Worm (Caenorhabditis elegans) whole organism, L2 larva: ENCODE data around the gene shc-2.

Experiments used
- C34F6.9 ChIP-seq: fragments of 150-350 bp; optimal IDR thresholded peaks from 2 replicates; lab custom pipeline; 2014; ENCODE audit warnings: missing biosample characterization, missing genetic modification characterization
- F13H6.1 ChIP-seq: sonication (generic microtip); optimal IDR thresholded peaks from 2 replicates; lab custom pipeline; 2016; ENCODE audit warnings: missing genetic modification characterization, missing compliant biosample characterization
- R02D3.7 ChIP-seq: fragments of 150-350 bp; optimal IDR thresholded peaks from 2 replicates; lab custom pipeline; 2014; ENCODE audit warnings: missing biosample characterization, missing genetic modification characterization
- Y55F3AM.14 ChIP-seq: fragments of 200-800 bp; sonication (Bioruptor generic); optimal IDR thresholded peaks from 2 replicates; lab custom pipeline; 2018; ENCODE audit warnings: mild to moderate bottlenecking, missing genetic modification characterization, missing compliant biosample characterization
- ZK546.5 ChIP-seq: sonication (generic microtip); optimal IDR thresholded peaks from 2 replicates; lab custom pipeline; 2017; ENCODE audit warnings: missing biosample characterization, missing genetic modification characterization
- alr-1 ChIP-seq: fragments of 150-350 bp; optimal IDR thresholded peaks from 2 replicates; lab custom pipeline; 2014; ENCODE audit warnings: missing biosample characterization, missing genetic modification characterization
- aly-2 ChIP-seq: fragments of 150-350 bp; optimal IDR thresholded peaks from 2 replicates; lab custom pipeline; 2014; ENCODE audit warnings: missing biosample characterization, missing genetic modification characterization
- blmp-1 ChIP-seq: sonication (generic microtip); optimal IDR thresholded peaks from 2 replicates; lab custom pipeline; 2017; ENCODE audit warnings: missing genetic modification characterization, mild to moderate bottlenecking, missing compliant biosample characterization, antibody characterized with exemption, moderate library complexity; ENCODE audit not compliant: insufficient read depth
- ceh-16 ChIP-seq: fragments of 150-350 bp; optimal IDR thresholded peaks from 2 replicates; lab custom pipeline; 2014; ENCODE audit warnings: missing biosample characterization, missing genetic modification characterization
- ceh-82 ChIP-seq: fragments of 150-350 bp; optimal IDR thresholded peaks from 2 replicates; lab custom pipeline; 2014; ENCODE audit warnings: missing biosample characterization, missing genetic modification characterization
- crh-2 ChIP-seq: sonication (generic microtip); optimal IDR thresholded peaks from 2 replicates; lab custom pipeline; 2017; ENCODE audit warnings: missing biosample characterization, missing genetic modification characterization
- dmd-4 ChIP-seq: sonication (generic microtip); optimal IDR thresholded peaks from 2 replicates; lab custom pipeline; 2017; ENCODE audit warnings: missing biosample characterization, missing genetic modification characterization
- egl-27 ChIP-seq: sonication (generic microtip); optimal IDR thresholded peaks from 3 replicates; lab custom pipeline; 2017; ENCODE audit warnings: missing biosample characterization, missing genetic modification reagents, missing genetic modification characterization
- elt-1 ChIP-seq: fragments of 150-350 bp; optimal IDR thresholded peaks from 2 replicates; lab custom pipeline; 2014; ENCODE audit warnings: missing biosample characterization, missing genetic modification characterization
- elt-3 ChIP-seq: sonication (generic microtip); optimal IDR thresholded peaks from 2 replicates; lab custom pipeline; 2017; ENCODE audit warnings: missing biosample characterization, missing genetic modification characterization
- fos-1 ChIP-seq: fragments of 150-350 bp; optimal IDR thresholded peaks from 2 replicates; lab custom pipeline; 2014; ENCODE audit warnings: missing biosample characterization, missing genetic modification characterization
- gmeb-1 ChIP-seq: fragments of 150-350 bp; optimal IDR thresholded peaks from 2 replicates; lab custom pipeline; 2014; ENCODE audit warnings: missing biosample characterization, missing genetic modification characterization
- lin-13 ChIP-seq: fragments of 150-350 bp; optimal IDR thresholded peaks from 2 replicates; lab custom pipeline; 2014; ENCODE audit warnings: missing biosample characterization, missing genetic modification reagents, missing genetic modification characterization
- lin-39 ChIP-seq: fragments of 150-350 bp; optimal IDR thresholded peaks from 2 replicates; lab custom pipeline; 2014; ENCODE audit warnings: missing biosample characterization, missing genetic modification reagents, missing genetic modification characterization
- lsy-2 ChIP-seq, 2 experiments: fragments of 150-350 bp in 1 of 2; sonication (generic microtip) in 1 of 2; optimal IDR thresholded peaks; 2 replicates each; lab custom pipeline; 2014 to 2017; ENCODE audit warnings: missing biosample characterization in 2 of 2, missing genetic modification characterization in 2 of 2
- mab-5 ChIP-seq: fragments of 150-350 bp; optimal IDR thresholded peaks from 2 replicates; lab custom pipeline; 2014; ENCODE audit warnings: missing biosample characterization, missing genetic modification characterization
- mbf-1 ChIP-seq: sonication (generic microtip); optimal IDR thresholded peaks from 2 replicates; lab custom pipeline; 2017; ENCODE audit warnings: missing biosample characterization, missing genetic modification characterization
- mdl-1 ChIP-seq, 2 experiments: fragments of 150-350 bp in 1 of 2; sonication (generic microtip) in 1 of 2; optimal IDR thresholded peaks; 2 replicates each; lab custom pipeline; 2017; ENCODE audit warnings: missing biosample characterization in 2 of 2, missing genetic modification characterization in 2 of 2
- nhr-10 ChIP-seq: sonication (generic microtip); optimal IDR thresholded peaks from 2 replicates; lab custom pipeline; 2017; ENCODE audit warnings: missing biosample characterization, missing genetic modification characterization
- nhr-11 ChIP-seq: fragments of 150-350 bp; optimal IDR thresholded peaks from 2 replicates; lab custom pipeline; 2014; ENCODE audit warnings: missing biosample characterization, missing genetic modification characterization
- nhr-12 ChIP-seq: fragments of 150-350 bp; optimal IDR thresholded peaks from 2 replicates; lab custom pipeline; 2014; ENCODE audit warnings: missing biosample characterization, missing genetic modification characterization
- nhr-129 ChIP-seq: fragments of 150-350 bp; optimal IDR thresholded peaks from 2 replicates; lab custom pipeline; 2014; ENCODE audit warnings: missing biosample characterization, missing genetic modification characterization
- nhr-21 ChIP-seq: fragments of 150-350 bp; optimal IDR thresholded peaks from 2 replicates; lab custom pipeline; 2014; ENCODE audit warnings: missing biosample characterization, missing genetic modification characterization
- nhr-23 ChIP-seq: fragments of 150-350 bp; optimal IDR thresholded peaks from 2 replicates; lab custom pipeline; 2014; ENCODE audit warnings: missing biosample characterization, missing genetic modification reagents, missing genetic modification characterization
- nhr-237 ChIP-seq: fragments of 150-350 bp; optimal IDR thresholded peaks from 2 replicates; lab custom pipeline; 2014; ENCODE audit warnings: missing biosample characterization, missing genetic modification characterization
- nhr-25 ChIP-seq: fragments of 150-350 bp; sonication (generic microtip); optimal IDR thresholded peaks from 3 replicates; lab custom pipeline; 2014; ENCODE audit warnings: missing biosample characterization, missing genetic modification characterization
- nhr-6 ChIP-seq: fragments of 150-350 bp; optimal IDR thresholded peaks from 2 replicates; lab custom pipeline; 2014; ENCODE audit warnings: missing biosample characterization, missing genetic modification characterization
- nhr-77 ChIP-seq: fragments of 150-350 bp; optimal IDR thresholded peaks from 2 replicates; lab custom pipeline; 2014; ENCODE audit warnings: missing biosample characterization, missing genetic modification characterization
- peb-1 ChIP-seq: fragments of 150-350 bp; optimal IDR thresholded peaks from 2 replicates; lab custom pipeline; 2014; ENCODE audit warnings: missing biosample characterization, missing genetic modification characterization
- sem-4 ChIP-seq: fragments of 150-350 bp; optimal IDR thresholded peaks from 2 replicates; lab custom pipeline; 2014; ENCODE audit warnings: missing biosample characterization, missing genetic modification reagents, missing genetic modification characterization
- skn-1 ChIP-seq: sonication (generic microtip); optimal IDR thresholded peaks from 2 replicates; lab custom pipeline; 2017; ENCODE audit warnings: missing biosample characterization, missing genetic modification characterization
- sma-3 ChIP-seq: sonication (generic microtip); optimal IDR thresholded peaks from 2 replicates; lab custom pipeline; 2016; ENCODE audit warnings: missing genetic modification reagents, missing genetic modification characterization, missing compliant biosample characterization
- sma-9 ChIP-seq, 2 experiments: fragments of 150-350 bp in 1 of 2; sonication (generic microtip) in 1 of 2; optimal IDR thresholded peaks; 2 replicates each; lab custom pipeline; 2014 to 2016; ENCODE audit warnings: missing genetic modification characterization in 2 of 2, mild to moderate bottlenecking in 1 of 2, missing biosample characterization in 1 of 2, missing compliant biosample characterization in 1 of 2, missing genetic modification reagents in 1 of 2, moderate library complexity in 1 of 2
- snpc-4 ChIP-seq: fragments of 150-350 bp; optimal IDR thresholded peaks from 2 replicates; lab custom pipeline; 2014; ENCODE audit warnings: missing biosample characterization, missing genetic modification characterization
- unc-39 ChIP-seq: fragments of 150-350 bp; optimal IDR thresholded peaks from 2 replicates; lab custom pipeline; 2014; ENCODE audit warnings: missing biosample characterization, missing genetic modification characterization
- unc-62 ChIP-seq: fragments of 150-350 bp; optimal IDR thresholded peaks from 2 replicates; lab custom pipeline; 2014; ENCODE audit warnings: missing biosample characterization, missing genetic modification reagents, missing genetic modification characterization
- zag-1 ChIP-seq: fragments of 150-350 bp; optimal IDR thresholded peaks from 2 replicates; lab custom pipeline; 2014; ENCODE audit warnings: missing biosample characterization, missing genetic modification characterization
- ztf-1 ChIP-seq: fragments of 200-800 bp; sonication (Bioruptor generic); conservative IDR thresholded peaks from 2 replicates; pipeline ENCODE4 v1.3.6; 2022; ENCODE audit warnings: missing genetic modification characterization, missing compliant biosample characterization
- ztf-11 ChIP-seq: sonication (generic microtip); optimal IDR thresholded peaks from 2 replicates; lab custom pipeline; 2017; ENCODE audit warnings: missing biosample characterization, missing genetic modification characterization
- ztf-4 ChIP-seq: fragments of 150-350 bp; optimal IDR thresholded peaks from 2 replicates; lab custom pipeline; 2014; ENCODE audit warnings: missing biosample characterization, missing genetic modification characterization

shc-2 gene

DNA sequence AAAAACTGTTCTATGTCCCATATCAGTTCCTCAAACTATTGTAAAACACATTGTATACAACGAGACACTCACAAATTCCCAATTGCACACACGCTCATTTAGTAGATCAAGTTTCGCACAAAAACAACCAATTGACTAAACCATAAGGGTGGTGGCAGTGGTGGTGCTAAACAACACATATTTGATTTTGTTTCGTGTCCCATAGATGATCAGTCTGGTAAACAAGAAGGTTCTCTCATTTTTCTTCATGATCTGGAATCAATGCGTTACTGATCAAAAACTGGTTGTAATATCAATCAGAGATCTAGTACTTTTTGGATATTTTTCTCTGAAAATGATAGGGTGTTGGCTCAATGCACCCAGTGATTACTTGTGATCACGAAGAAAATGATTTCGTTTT lies 49.6 kb downstream of the shc-2 start:
- TF ChIP-seq nhr-6 (tag; lab: Kevin White, UChicago) (no peak), sma-3 (GFP tag; lab: Kevin White, UChicago) (no peak), ZK546.5 (tag; lab: Kevin White, UChicago) (no peak), ztf-4 (tag; lab: Kevin White, UChicago) (no peak), zag-1 (no peak), C34F6.9 (tag; lab: Kevin White, UChicago) (no peak), blmp-1 (tag; lab: Kevin White, UChicago) (no peak), unc-62 (GFP tag; lab: Kevin White, UChicago) (no peak), egl-27 (tag; lab: Kevin White, UChicago) (no peak), crh-2 (no peak), peb-1 (tag; lab: Kevin White, UChicago) (no peak), dmd-4 (no peak), nhr-129 (tag; lab: Kevin White, UChicago) (no peak), nhr-12 (tag; lab: Kevin White, UChicago) (no peak), lin-39 (tag; lab: Kevin White, UChicago) (no peak), nhr-237 (tag; lab: Kevin White, UChicago) (no peak), ztf-11 (tag; lab: Kevin White, UChicago) (no peak), aly-2 (no peak), F13H6.1 (tag; lab: Kevin White, UChicago) (no peak)

DNA sequence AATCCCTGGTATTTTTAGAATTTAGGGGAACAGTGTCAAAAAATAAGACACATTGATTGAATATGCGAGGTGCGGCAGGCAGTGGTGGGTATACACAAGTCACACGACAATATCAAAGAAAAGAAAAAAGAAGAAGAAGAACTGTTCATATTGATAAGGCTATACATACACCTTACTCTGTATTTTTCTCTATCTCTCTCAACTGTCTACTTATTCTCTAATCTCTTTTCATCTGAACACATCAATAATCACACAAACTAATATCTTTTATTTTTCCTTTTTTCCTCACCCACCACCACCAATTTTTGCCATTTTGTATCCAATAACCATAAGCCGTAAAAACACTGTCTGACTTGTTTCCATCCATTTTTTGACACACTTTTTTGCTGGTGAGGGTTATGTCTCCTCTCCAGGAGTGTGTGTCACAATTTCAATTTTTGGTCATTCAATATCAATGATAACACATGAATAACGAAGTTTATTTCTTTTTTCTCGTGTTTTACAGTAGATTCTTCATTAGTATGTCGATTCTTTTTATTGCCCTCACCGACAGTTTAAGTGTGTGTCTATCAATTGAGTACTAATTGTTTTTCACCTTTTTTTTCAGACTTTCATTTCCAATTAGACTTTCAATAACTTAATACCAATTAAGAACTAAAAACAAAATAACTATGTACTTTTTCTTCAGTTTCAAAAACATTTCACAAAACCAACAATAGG lies 50.6 kb downstream of the shc-2 start:
- TF ChIP-seq blmp-1 (tag; lab: Kevin White, UChicago) (peak; percentile 53), zag-1 (no peak), dmd-4 (no peak), nhr-12 (tag; lab: Kevin White, UChicago) (no peak), R02D3.7 (tag; lab: Kevin White, UChicago) (no peak), nhr-6 (tag; lab: Kevin White, UChicago) (no peak), lsy-2 (tag; optimal IDR thresholded peaks at IDR 0.05; lab: Kevin White, UChicago) (peak in 1 of 2 experiments; percentile 43), nhr-129 (tag; lab: Kevin White, UChicago) (peak; percentile 34), fos-1 (tag; lab: Kevin White, UChicago) (peak; percentile 79), mbf-1 (tag; lab: Kevin White, UChicago) (no peak), sem-4 (tag; lab: Kevin White, UChicago) (peak; percentile 14), nhr-23 (tag; lab: Kevin White, UChicago) (no peak), mab-5 (tag; lab: Kevin White, UChicago) (no peak), crh-2 (peak; percentile 68), snpc-4 (no peak), nhr-11 (tag; lab: Kevin White, UChicago) (no peak), sma-3 (GFP tag; lab: Kevin White, UChicago) (peak; percentile 34), ZK546.5 (tag; lab: Kevin White, UChicago) (no peak), unc-39 (no peak), elt-1 (no peak), skn-1 (tag; lab: Kevin White, UChicago) (no peak), peb-1 (tag; lab: Kevin White, UChicago) (no peak), nhr-237 (tag; lab: Kevin White, UChicago) (no peak), nhr-25 (peak; percentile 67), ztf-1 (GFP tag; lab: Robert Waterston, UW) (no peak), ztf-4 (tag; lab: Kevin White, UChicago) (no peak), ceh-16 (tag; lab: Kevin White, UChicago) (no peak), lin-39 (tag; lab: Kevin White, UChicago) (no peak), egl-27 (tag; lab: Kevin White, UChicago) (no peak), nhr-21 (tag; lab: Kevin White, UChicago) (peak; percentile 54), elt-3 (tag; lab: Kevin White, UChicago) (no peak), ceh-82 (tag; lab: Kevin White, UChicago) (no peak), nhr-10 (no peak), ztf-11 (tag; lab: Kevin White, UChicago) (no peak), mdl-1 (tag; optimal IDR thresholded peaks at IDR 0.05; lab: Kevin White, UChicago) (no peak), gmeb-1 (peak; percentile 9), C34F6.9 (tag; lab: Kevin White, UChicago) (no peak), alr-1 (tag; lab: Kevin White, UChicago) (no peak), nhr-77 (tag; lab: Kevin White, UChicago) (no peak), Y55F3AM.14 (GFP tag; lab: Kevin White, UChicago) (no peak), sma-9 (GFP tag; optimal IDR thresholded peaks at IDR 0.05; lab: Kevin White, UChicago) (peak; percentile 62), sma-9 (tag; optimal IDR thresholded peaks at IDR 0.05; lab: Kevin White, UChicago) (no peak), F13H6.1 (tag; lab: Kevin White, UChicago) (no peak), lin-13 (GFP tag; lab: Kevin White, UChicago) (no peak), aly-2 (no peak)
